Fruit fly (Drosophila melanogaster) whole organism, embryonic: ENCODE data around the gene sip3.
A peak's percentile ranks its signal among the peaks of the same experiment; 100 is the strongest.

Experiments
- ATbp ChIP-seq: fragments of 200-800 bp; sonication (Bioruptor generic); optimal IDR thresholded peaks from 2 replicates; lab custom pipeline; 2017; ENCODE audit warnings: missing biosample characterization, mild to moderate bottlenecking, missing genetic modification characterization, missing genetic modification reagents
- Asciz ChIP-seq: fragments of 200-800 bp; sonication (Bioruptor generic); optimal IDR thresholded peaks from 2 replicates; lab custom pipeline; 2017; ENCODE audit warnings: missing biosample characterization, mild to moderate bottlenecking, missing genetic modification characterization, missing genetic modification reagents
- Bgb ChIP-seq: fragments of 200-800 bp; sonication (Bioruptor generic); IDR thresholded peaks from 2 replicates; pipeline ENCODE4 v1.3.6; 2022; ENCODE audit warnings: missing biosample characterization, missing genetic modification characterization; ENCODE audit not compliant: partially characterized antibody
- BtbVII ChIP-seq: fragments of 200-800 bp; sonication (Bioruptor generic); optimal IDR thresholded peaks from 3 replicates; lab custom pipeline; 2017; ENCODE audit warnings: missing biosample characterization, mild to moderate bottlenecking, missing genetic modification characterization
- CG10431 ChIP-seq: fragments of 200-800 bp; sonication (Bioruptor generic); optimal IDR thresholded peaks from 3 replicates; lab custom pipeline; 2018; ENCODE audit warnings: missing biosample characterization, mild to moderate bottlenecking, missing genetic modification characterization
- CG12104 ChIP-seq: fragments of 200-800 bp; sonication (Bioruptor generic); optimal IDR thresholded peaks from 3 replicates; lab custom pipeline; 2016; ENCODE audit warnings: missing biosample characterization, missing genetic modification characterization
- CG12942 ChIP-seq: fragments of 200-800 bp; sonication (Bioruptor generic); optimal IDR thresholded peaks from 3 replicates; lab custom pipeline; 2016; ENCODE audit warnings: missing biosample characterization, missing genetic modification characterization
- CG13296 ChIP-seq: fragments of 200-800 bp; sonication (Bioruptor generic); optimal IDR thresholded peaks from 3 replicates; lab custom pipeline; 2018; ENCODE audit warnings: missing biosample characterization, mild to moderate bottlenecking, missing genetic modification characterization
- CG14710 ChIP-seq: fragments of 200-800 bp; sonication (Bioruptor generic); optimal IDR thresholded peaks from 3 replicates; lab custom pipeline; 2019; ENCODE audit warnings: missing biosample characterization, mild to moderate bottlenecking, missing genetic modification characterization, moderate library complexity
- CG15479 ChIP-seq: fragments of 200-800 bp; sonication (Bioruptor generic); optimal IDR thresholded peaks from 3 replicates; lab custom pipeline; 2019; ENCODE audit warnings: missing biosample characterization, mild to moderate bottlenecking, missing genetic modification characterization, moderate library complexity
- CG1603 ChIP-seq: fragments of 200-800 bp; sonication (Bioruptor generic); optimal IDR thresholded peaks from 2 replicates; lab custom pipeline; 2019; ENCODE audit warnings: missing biosample characterization, mild to moderate bottlenecking, missing genetic modification characterization, moderate library complexity
- CG17186 ChIP-seq: fragments of 200-800 bp; sonication (Bioruptor generic); optimal IDR thresholded peaks from 3 replicates; lab custom pipeline; 2017; ENCODE audit warnings: missing biosample characterization, missing genetic modification reagents, missing genetic modification characterization
- CG17328 ChIP-seq: fragments of 200-800 bp; sonication (Bioruptor generic); IDR thresholded peaks from 2 replicates; pipeline ENCODE4 v1.3.6; 2022; ENCODE audit warnings: missing biosample characterization, missing genetic modification characterization
- CG2116 ChIP-seq: fragments of 200-800 bp; sonication (Bioruptor generic); optimal IDR thresholded peaks from 3 replicates; lab custom pipeline; 2018; ENCODE audit warnings: missing biosample characterization, mild to moderate bottlenecking, missing genetic modification characterization
- CG4707 ChIP-seq: fragments of 200-800 bp; sonication (Bioruptor generic); optimal IDR thresholded peaks from 2 replicates; lab custom pipeline; 2018; ENCODE audit warnings: missing biosample characterization, mild to moderate bottlenecking, missing genetic modification characterization, moderate library complexity
- CG6765 ChIP-seq: fragments of 200-800 bp; sonication (Bioruptor generic); optimal IDR thresholded peaks from 3 replicates; lab custom pipeline; 2017; ENCODE audit warnings: missing biosample characterization, mild to moderate bottlenecking, missing genetic modification characterization
- CG6813 ChIP-seq: fragments of 200-800 bp; sonication (Bioruptor generic); optimal IDR thresholded peaks from 2 replicates; lab custom pipeline; 2017; ENCODE audit warnings: missing biosample characterization, missing genetic modification characterization, mild to moderate bottlenecking, moderate library complexity, missing genetic modification reagents
- CG7963 ChIP-seq: fragments of 200-800 bp; sonication (Bioruptor generic); IDR thresholded peaks from 3 replicates; pipeline ENCODE4 v1.3.6; 2022; ENCODE audit warnings: missing biosample characterization, missing genetic modification characterization; ENCODE audit not compliant: partially characterized antibody
- CG8924 ChIP-seq: fragments of 200-800 bp; optimal IDR thresholded peaks from 3 replicates; lab custom pipeline; 2019; ENCODE audit warnings: missing biosample characterization, mild to moderate bottlenecking, missing genetic modification characterization, moderate library complexity
- CG9876 ChIP-seq: fragments of 200-800 bp; sonication (Bioruptor generic); optimal IDR thresholded peaks from 2 replicates; lab custom pipeline; 2016; ENCODE audit warnings: missing biosample characterization, missing genetic modification characterization
- CHES-1-like ChIP-seq: fragments of 200-800 bp; sonication (Bioruptor generic); optimal IDR thresholded peaks from 2 replicates; lab custom pipeline; 2016; ENCODE audit warnings: missing biosample characterization, missing genetic modification characterization
- Dbx ChIP-seq: fragments of 200-800 bp; sonication (Bioruptor generic); IDR thresholded peaks from 3 replicates; pipeline ENCODE4 v1.3.6; 2022; ENCODE audit warnings: missing biosample characterization, missing genetic modification characterization
- Fer2 ChIP-seq: fragments of 200-800 bp; sonication (Bioruptor generic); optimal IDR thresholded peaks from 2 replicates; lab custom pipeline; 2018; ENCODE audit warnings: missing biosample characterization, mild to moderate bottlenecking, missing genetic modification characterization, moderate library complexity
- Fer3 ChIP-seq: fragments of 200-800 bp; sonication (Bioruptor generic); optimal IDR thresholded peaks from 2 replicates; lab custom pipeline; 2018; ENCODE audit warnings: missing biosample characterization, mild to moderate bottlenecking, missing genetic modification characterization, moderate library complexity
- HHEX ChIP-seq: fragments of 200-800 bp; sonication (Bioruptor generic); optimal IDR thresholded peaks from 3 replicates; lab custom pipeline; 2017; ENCODE audit warnings: missing biosample characterization, mild to moderate bottlenecking, missing genetic modification characterization, missing genetic modification reagents
- HLH3B ChIP-seq: fragments of 200-800 bp; sonication (Bioruptor generic); IDR thresholded peaks from 2 replicates; pipeline ENCODE4 v1.3.6; 2022; ENCODE audit warnings: missing biosample characterization, missing genetic modification characterization
- Hmr ChIP-seq: fragments of 200-800 bp; sonication (Bioruptor generic); optimal IDR thresholded peaks from 3 replicates; lab custom pipeline; 2017; ENCODE audit warnings: mild to moderate bottlenecking, missing biosample characterization, missing genetic modification reagents, missing genetic modification characterization
- Med ChIP-seq: fragments of 200-800 bp; sonication (Bioruptor generic); peaks from one replicate; lab custom pipeline; 2016; ENCODE audit warnings: missing biosample characterization, missing genetic modification characterization, mild to moderate bottlenecking, inconsistent platforms, moderate library complexity
- Xrp1 ChIP-seq: fragments of 200-800 bp; sonication (Bioruptor generic); IDR thresholded peaks from 2 replicates; pipeline ENCODE4 v1.3.6; 2022; ENCODE audit warnings: missing biosample characterization, missing genetic modification characterization
- ac ChIP-seq: fragments of 200-800 bp; sonication (Bioruptor generic); optimal IDR thresholded peaks from 3 replicates; lab custom pipeline; 2017; ENCODE audit warnings: missing biosample characterization, mild to moderate bottlenecking, missing genetic modification characterization
- bbx ChIP-seq: fragments of 200-800 bp; sonication (Bioruptor generic); IDR thresholded peaks from 2 replicates; pipeline ENCODE4 v1.3.6; 2022; ENCODE audit warnings: missing biosample characterization, missing genetic modification characterization; ENCODE audit not compliant: partially characterized antibody
- bsh ChIP-seq, 2 experiments: fragments of 200-800 bp; sonication (Bioruptor generic); optimal IDR thresholded peaks; 2 replicates each; lab custom pipeline; 2017 to 2018; ENCODE audit warnings: mild to moderate bottlenecking in 2 of 2, missing biosample characterization in 2 of 2, missing genetic modification characterization in 2 of 2, moderate library complexity in 1 of 2
- caup ChIP-seq: fragments of 200-800 bp; sonication (Bioruptor generic); optimal IDR thresholded peaks from 3 replicates; lab custom pipeline; 2017; ENCODE audit warnings: missing biosample characterization, mild to moderate bottlenecking, missing genetic modification characterization, moderate library complexity; ENCODE audit not compliant: severe bottlenecking
- ci ChIP-seq: fragments of 200-800 bp; sonication (Bioruptor generic); IDR thresholded peaks from 3 replicates; pipeline ENCODE4 v1.3.6; 2022; ENCODE audit warnings: missing biosample characterization, missing genetic modification characterization
- fd64A ChIP-seq: fragments of 200-800 bp; sonication (Bioruptor generic); optimal IDR thresholded peaks from 3 replicates; lab custom pipeline; 2018; ENCODE audit warnings: missing biosample characterization, mild to moderate bottlenecking, missing genetic modification characterization
- lab ChIP-seq: fragments of 200-800 bp; sonication (Bioruptor generic); optimal IDR thresholded peaks from 3 replicates; lab custom pipeline; 2017; ENCODE audit warnings: missing biosample characterization, missing genetic modification characterization, mild to moderate bottlenecking, moderate library complexity, missing genetic modification reagents
- nau ChIP-seq: fragments of 200-800 bp; sonication (Bioruptor generic); optimal IDR thresholded peaks from 3 replicates; lab custom pipeline; 2017; ENCODE audit warnings: missing biosample characterization, mild to moderate bottlenecking, missing genetic modification characterization, missing genetic modification reagents
- odd ChIP-seq: fragments of 200-800 bp; sonication (Bioruptor generic); optimal IDR thresholded peaks from 2 replicates; lab custom pipeline; 2017; ENCODE audit warnings: missing biosample characterization, mild to moderate bottlenecking, missing genetic modification characterization
- onecut ChIP-seq: fragments of 200-800 bp; sonication (Bioruptor generic); IDR thresholded peaks from 2 replicates; pipeline ENCODE4 v1.3.6; 2022; ENCODE audit warnings: missing biosample characterization, missing genetic modification characterization
- schlank ChIP-seq: fragments of 200-800 bp; sonication (Bioruptor generic); optimal IDR thresholded peaks from 2 replicates; lab custom pipeline; 2018; ENCODE audit warnings: missing biosample characterization, mild to moderate bottlenecking, missing genetic modification characterization
- seq ChIP-seq: fragments of 200-800 bp; sonication (Bioruptor generic); IDR thresholded peaks from 2 replicates; pipeline ENCODE4 v1.3.6; 2022; ENCODE audit warnings: missing biosample characterization, missing genetic modification characterization
- stc ChIP-seq: fragments of 200-800 bp; sonication (Bioruptor generic); IDR thresholded peaks from 2 replicates; pipeline ENCODE4 v1.3.6; 2022; ENCODE audit warnings: missing biosample characterization, missing genetic modification characterization
- sug ChIP-seq: fragments of 200-800 bp; optimal IDR thresholded peaks from 2 replicates; lab custom pipeline; 2019; ENCODE audit warnings: missing biosample characterization, mild to moderate bottlenecking, missing genetic modification characterization, moderate library complexity
- unpg ChIP-seq: fragments of 200-800 bp; sonication (Bioruptor generic); optimal IDR thresholded peaks from 3 replicates; lab custom pipeline; 2018; ENCODE audit warnings: missing biosample characterization, mild to moderate bottlenecking, missing genetic modification characterization, moderate library complexity

Gene sip3

DNA sequence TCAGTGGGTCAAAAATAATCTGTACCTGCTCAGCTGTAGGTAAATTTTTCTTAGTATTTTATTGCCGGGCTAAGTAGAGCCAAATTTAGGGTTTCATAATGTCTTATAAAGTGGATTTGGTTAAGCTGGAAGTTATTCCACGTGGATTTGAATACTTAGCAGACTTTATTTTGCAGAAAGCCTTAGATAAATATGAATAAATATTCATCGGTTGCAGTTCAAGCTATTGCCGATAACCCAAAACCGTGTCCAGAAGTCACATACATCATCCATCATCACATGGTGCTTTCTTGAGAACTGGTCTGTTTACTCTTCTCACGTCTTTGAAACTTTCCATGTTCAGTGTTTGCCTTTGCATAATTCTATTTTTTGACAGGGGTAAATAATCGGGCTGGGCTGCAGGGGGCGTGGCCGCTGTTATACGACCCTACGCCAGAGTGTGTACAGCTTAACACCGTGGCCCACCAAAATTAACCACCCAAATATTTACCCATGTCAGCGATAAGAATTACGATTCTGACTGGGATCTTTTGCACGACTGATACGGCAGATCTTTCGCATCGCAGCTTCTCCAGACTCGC lies 13.3 kb upstream of the sip3 start, which contains the start of gene CG2187 (continued):
- TF ChIP-seq ac (GFP tag; lab: Kevin White, UChicago): no peak
- TF ChIP-seq CG15479 (GFP tag; lab: Kevin White, UChicago): peak; percentile 27
- TF ChIP-seq CG4707 (GFP tag; lab: Kevin White, UChicago): peak; percentile 3
- TF ChIP-seq CG9876 (GFP tag; lab: Kevin White, UChicago): no peak
- peak; percentile 22 for TF ChIP-seq CG6765 (GFP tag; lab: Kevin White, UChicago)
- TF ChIP-seq Dbx: peak; percentile 18; the same call in 1 of the 3 replicates
- peak; percentile 25 for TF ChIP-seq CG10431 (GFP tag; lab: Kevin White, UChicago)
- TF ChIP-seq CG12104 (GFP tag; lab: Kevin White, UChicago): peak; percentile 12
- TF ChIP-seq ATbp: peak; percentile 61
- peak; percentile 32 for TF ChIP-seq BtbVII
- peak; percentile 5 for TF ChIP-seq CG13296
- peak; percentile 39 for TF ChIP-seq CG6813 (GFP tag; lab: Kevin White, UChicago)
- peak; percentile 17 for TF ChIP-seq Hmr (GFP tag; lab: Kevin White, UChicago)
- no peak for TF ChIP-seq nau (GFP tag; lab: Kevin White, UChicago)
- 0 out of 2 replicates have a peak, but pooled peaks have one; percentile 17 for TF ChIP-seq stc (GFP tag; lab: Robert Waterston, UW)
- TF ChIP-seq CG7963 (GFP tag; lab: Robert Waterston, UW): no peak
- TF ChIP-seq Asciz (GFP tag; lab: Kevin White, UChicago): peak; percentile 21
- peak; percentile 60 for TF ChIP-seq ci (GFP tag; lab: Robert Waterston, UW)
- no peak for TF ChIP-seq CG12942 (GFP tag; lab: Kevin White, UChicago)
- peak; percentile 16 for TF ChIP-seq caup (GFP tag; lab: Kevin White, UChicago)
- TF ChIP-seq CG17328 (GFP tag; lab: Robert Waterston, UW): peak; percentile 20; the same call in 1 of the 2 replicates
- TF ChIP-seq onecut: peak; percentile 20; the same call in 1 of the 2 replicates
- peak; percentile 17 for TF ChIP-seq Fer3 (tag; lab: Kevin White, UChicago)
- peak; percentile 32 for TF ChIP-seq sug (tag; lab: Kevin White, UChicago)
- TF ChIP-seq bsh (GFP tag; optimal IDR thresholded peaks at IDR 0.05; lab: Kevin White, UChicago): peak in 1 of 2 experiments; percentile 29
- no peak for TF ChIP-seq CG17186 (GFP tag; lab: Kevin White, UChicago)
- TF ChIP-seq odd (GFP tag; lab: Kevin White, UChicago): peak; percentile 14
- peak; percentile 0 for TF ChIP-seq CG14710 (tag; lab: Kevin White, UChicago)
- TF ChIP-seq Bgb (GFP tag; lab: Robert Waterston, UW): no peak
- TF ChIP-seq schlank (tag; lab: Kevin White, UChicago): peak; percentile 37
- TF ChIP-seq unpg: peak; percentile 16
- TF ChIP-seq seq (GFP tag; lab: Robert Waterston, UW): no peak
- peak; percentile 11 for TF ChIP-seq HHEX (GFP tag; lab: Kevin White, UChicago)
- peak; percentile 46 for TF ChIP-seq fd64A (GFP tag; lab: Kevin White, UChicago)
- TF ChIP-seq CG8924: peak; percentile 6
- TF ChIP-seq Med (GFP tag; lab: Kevin White, UChicago): peak; percentile 75
- no peak for TF ChIP-seq Fer2 (tag; lab: Kevin White, UChicago)
- 0 out of 2 replicates have a peak, but pooled peaks have one; percentile 30 for TF ChIP-seq Xrp1 (GFP tag; lab: Robert Waterston, UW)
- TF ChIP-seq bbx (GFP tag; lab: Robert Waterston, UW): no peak
- TF ChIP-seq CG1603 (tag; lab: Kevin White, UChicago): peak; percentile 18
- TF ChIP-seq CG2116 (GFP tag; lab: Kevin White, UChicago): no peak
- no peak for TF ChIP-seq CHES-1-like (GFP tag; lab: Kevin White, UChicago)
- peak; percentile 60 for TF ChIP-seq lab (GFP tag; lab: Kevin White, UChicago)
- TF ChIP-seq HLH3B (GFP tag; lab: Robert Waterston, UW): peak; percentile 22; the same call in 1 of the 2 replicates
- TF ChIP-seq, all 482 proteins: peak for 46
